Worm (Caenorhabditis elegans) whole organism, L2 larva: Measurements from ENCODE around the gene T04F8.2.

Experiments used
- ZK546.5 ChIP-seq: sonication (generic microtip); optimal IDR thresholded peaks from 2 replicates; lab custom pipeline; 2017; ENCODE audit warnings: missing biosample characterization, missing genetic modification characterization
- ama-1 ChIP-seq: fragments of 150-350 bp; optimal IDR thresholded peaks from 2 replicates; lab custom pipeline; 2018; ENCODE audit warnings: inconsistent platforms
- ceh-82 ChIP-seq: fragments of 150-350 bp; optimal IDR thresholded peaks from 2 replicates; lab custom pipeline; 2014; ENCODE audit warnings: missing biosample characterization, missing genetic modification characterization
- elt-3 ChIP-seq: sonication (generic microtip); optimal IDR thresholded peaks from 2 replicates; lab custom pipeline; 2017; ENCODE audit warnings: missing biosample characterization, missing genetic modification characterization
- fos-1 ChIP-seq: fragments of 150-350 bp; optimal IDR thresholded peaks from 2 replicates; lab custom pipeline; 2014; ENCODE audit warnings: missing biosample characterization, missing genetic modification characterization
- lin-39 ChIP-seq: fragments of 150-350 bp; optimal IDR thresholded peaks from 2 replicates; lab custom pipeline; 2014; ENCODE audit warnings: missing biosample characterization, missing genetic modification reagents, missing genetic modification characterization
- mab-5 ChIP-seq: fragments of 150-350 bp; optimal IDR thresholded peaks from 2 replicates; lab custom pipeline; 2014; ENCODE audit warnings: missing biosample characterization, missing genetic modification characterization
- nhr-12 ChIP-seq: fragments of 150-350 bp; optimal IDR thresholded peaks from 2 replicates; lab custom pipeline; 2014; ENCODE audit warnings: missing biosample characterization, missing genetic modification characterization
- nhr-23 ChIP-seq: fragments of 150-350 bp; optimal IDR thresholded peaks from 2 replicates; lab custom pipeline; 2014; ENCODE audit warnings: missing biosample characterization, missing genetic modification reagents, missing genetic modification characterization
- skn-1 ChIP-seq: sonication (generic microtip); optimal IDR thresholded peaks from 2 replicates; lab custom pipeline; 2017; ENCODE audit warnings: missing biosample characterization, missing genetic modification characterization
- snpc-4 ChIP-seq: fragments of 150-350 bp; optimal IDR thresholded peaks from 2 replicates; lab custom pipeline; 2014; ENCODE audit warnings: missing biosample characterization, missing genetic modification characterization
- unc-62 ChIP-seq: fragments of 150-350 bp; optimal IDR thresholded peaks from 2 replicates; lab custom pipeline; 2014; ENCODE audit warnings: missing biosample characterization, missing genetic modification reagents, missing genetic modification characterization
- ztf-1 ChIP-seq: fragments of 200-800 bp; sonication (Bioruptor generic); conservative IDR thresholded peaks from 2 replicates; pipeline ENCODE4 v1.3.6; 2022; ENCODE audit warnings: missing genetic modification characterization, missing compliant biosample characterization
- ztf-4 ChIP-seq: fragments of 150-350 bp; optimal IDR thresholded peaks from 2 replicates; lab custom pipeline; 2014; ENCODE audit warnings: missing biosample characterization, missing genetic modification characterization

DNA sequence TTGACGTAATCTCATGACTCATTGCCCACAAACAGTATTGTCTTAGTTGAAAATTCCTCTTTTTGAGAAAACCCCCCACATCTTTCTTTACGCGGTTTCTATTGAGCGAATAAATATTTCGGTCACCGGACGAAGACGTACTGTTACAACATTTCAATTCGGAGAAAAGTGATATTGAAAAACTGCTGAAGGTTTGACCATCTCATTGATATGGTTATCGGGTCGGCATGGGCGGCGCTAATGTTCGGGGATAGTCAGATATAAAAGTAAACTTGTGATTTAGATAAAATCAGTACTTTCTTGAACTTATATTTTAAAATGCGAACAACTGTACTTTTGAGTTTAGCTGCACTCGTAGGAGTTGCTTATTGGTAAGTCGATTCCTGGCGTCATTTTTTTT is 9.2 kb downstream of the T04F8.2 start, which contains the start of gene T04F8.8:
- TF ChIP-seq mab-5 (tag; lab: Kevin White, UChicago): no peak
- no peak for TF ChIP-seq skn-1 (tag; lab: Kevin White, UChicago)
- no peak for TF ChIP-seq nhr-23 (tag; lab: Kevin White, UChicago)
- no peak for TF ChIP-seq snpc-4 (tag; lab: Kevin White, UChicago)
- no peak for TF ChIP-seq lin-39 (tag; lab: Kevin White, UChicago)
- no peak for TF ChIP-seq ama-1 (lab: Kevin White, UChicago)
- TF ChIP-seq elt-3 (tag; lab: Kevin White, UChicago): no peak
- TF ChIP-seq unc-62 (GFP tag; lab: Kevin White, UChicago): no peak
- no peak for TF ChIP-seq nhr-12 (tag; lab: Kevin White, UChicago)
- TF ChIP-seq ztf-1: no peak
- TF ChIP-seq fos-1 (tag; lab: Kevin White, UChicago): no peak
- no peak for TF ChIP-seq ZK546.5 (tag; lab: Kevin White, UChicago)
- no peak for TF ChIP-seq ztf-4 (tag; lab: Kevin White, UChicago)
- TF ChIP-seq ceh-82 (tag; lab: Kevin White, UChicago): no peak
